Worm (Caenorhabditis elegans) whole organism, L4 larva: ENCODE data around the gene lsm-1.

ENCODE experiments used
- D1046.2 ChIP-seq: fragments of 200-800 bp; sonication (Bioruptor generic); IDR thresholded peaks from 2 replicates; pipeline ENCODE4 v1.3.6; 2022; ENCODE audit warnings: missing genetic modification characterization, missing compliant biosample characterization
- F10B5.3 ChIP-seq: sonication (generic microtip); optimal IDR thresholded peaks from 2 replicates; lab custom pipeline; 2016; ENCODE audit warnings: mild to moderate bottlenecking, missing genetic modification characterization, missing compliant biosample characterization
- R02D3.7 ChIP-seq: fragments of 150-350 bp; sonication (generic microtip); optimal IDR thresholded peaks from 3 replicates; lab custom pipeline; 2014; ENCODE audit warnings: missing biosample characterization, missing genetic modification characterization
- Y48G9A.11 ChIP-seq: fragments of 200-800 bp; sonication (Bioruptor generic); IDR thresholded peaks from 2 replicates; pipeline ENCODE4 v1.3.6; 2022; ENCODE audit warnings: missing genetic modification reagents, missing genetic modification characterization, missing compliant biosample characterization
- aha-1 ChIP-seq: fragments of 150-350 bp; peaks from one replicate; lab custom pipeline; 2014; ENCODE audit warnings: missing biosample characterization, missing genetic modification characterization
- ama-1 ChIP-seq: fragments of 150-350 bp; optimal IDR thresholded peaks from 2 replicates; lab custom pipeline; 2014; ENCODE audit warnings: inconsistent platforms, mixed read lengths
- ceh-44 ChIP-seq: fragments of 200-800 bp; sonication (Bioruptor generic); IDR thresholded peaks from 2 replicates; pipeline ENCODE4 v1.3.6; 2022; ENCODE audit warnings: missing genetic modification reagents, missing genetic modification characterization, missing compliant biosample characterization
- ceh-82 ChIP-seq: sonication (generic microtip); optimal IDR thresholded peaks from 2 replicates; lab custom pipeline; 2017; ENCODE audit warnings: missing biosample characterization, missing genetic modification characterization
- ces-1 ChIP-seq: fragments of 150-350 bp; sonication (generic microtip); optimal IDR thresholded peaks from 4 replicates; lab custom pipeline; 2014; ENCODE audit warnings: missing biosample characterization, missing genetic modification reagents, missing genetic modification characterization
- ctbp-1 ChIP-seq: fragments of 200-800 bp; sonication (Bioruptor generic); IDR thresholded peaks from 2 replicates; pipeline ENCODE4 v1.3.6; 2022; ENCODE audit warnings: missing genetic modification reagents, missing genetic modification characterization, missing compliant biosample characterization
- daf-16 ChIP-seq, 3 experiments: sonication (generic microtip); optimal IDR thresholded peaks; 2 replicates each; lab custom pipeline; 2016 to 2017; ENCODE audit warnings: missing genetic modification characterization in 3 of 3, missing genetic modification reagents in 3 of 3, mild to moderate bottlenecking in 2 of 3, missing compliant biosample characterization in 2 of 3, missing biosample characterization in 1 of 3, moderate library complexity in 1 of 3
- daf-19 ChIP-seq: fragments of 200-800 bp; sonication (Bioruptor generic); conservative IDR thresholded peaks from 2 replicates; pipeline ENCODE4 v1.3.6; 2022; ENCODE audit warnings: missing genetic modification characterization, missing compliant biosample characterization
- dmd-8 ChIP-seq: fragments of 200-800 bp; sonication (Bioruptor generic); IDR thresholded peaks from 2 replicates; pipeline ENCODE4 v1.3.6; 2022; ENCODE audit warnings: missing genetic modification characterization, missing compliant biosample characterization
- dpl-1 ChIP-seq: fragments of 150-350 bp; optimal IDR thresholded peaks from 2 replicates; lab custom pipeline; 2014; ENCODE audit warnings: missing biosample characterization, missing genetic modification reagents, missing genetic modification characterization
- hlh-11 ChIP-seq: fragments of 200-800 bp; sonication (Bioruptor generic); optimal IDR thresholded peaks from 2 replicates; lab custom pipeline; 2018; ENCODE audit warnings: mild to moderate bottlenecking, missing genetic modification characterization, missing compliant biosample characterization
- lin-13 ChIP-seq: fragments of 150-350 bp; optimal IDR thresholded peaks from 2 replicates; lab custom pipeline; 2014; ENCODE audit warnings: missing biosample characterization, missing genetic modification reagents, missing genetic modification characterization
- lin-38 ChIP-seq: fragments of 200-800 bp; sonication (Bioruptor generic); IDR thresholded peaks from 2 replicates; pipeline ENCODE4 v1.3.6; 2022; ENCODE audit warnings: missing genetic modification reagents, missing genetic modification characterization, missing compliant biosample characterization
- lir-3 ChIP-seq: sonication (generic microtip); optimal IDR thresholded peaks from 2 replicates; lab custom pipeline; 2016; ENCODE audit warnings: mild to moderate bottlenecking, missing genetic modification characterization, missing compliant biosample characterization
- lsy-2 ChIP-seq, 2 experiments: fragments of 150-350 bp in 1 of 2; sonication (generic microtip) in 1 of 2; optimal IDR thresholded peaks; 2 replicates each; lab custom pipeline; 2014 to 2017; ENCODE audit warnings: missing biosample characterization in 2 of 2, missing genetic modification characterization in 2 of 2
- madf-5 ChIP-seq, 2 experiments: fragments of 200-800 bp; sonication (Bioruptor generic); IDR thresholded peaks; 2 replicates each; pipeline ENCODE4 v1.3.6; 2022; ENCODE audit warnings: missing compliant biosample characterization in 2 of 2, missing genetic modification characterization in 2 of 2
- mdl-1 ChIP-seq, 2 experiments: fragments of 150-350 bp in 1 of 2; sonication (generic microtip) in 1 of 2; optimal IDR thresholded peaks; 2 replicates each; lab custom pipeline; 2014 to 2017; ENCODE audit warnings: missing biosample characterization in 2 of 2, missing genetic modification characterization in 2 of 2
- mep-1 ChIP-seq: fragments of 150-350 bp; sonication (generic microtip); optimal IDR thresholded peaks from 3 replicates; lab custom pipeline; 2014; ENCODE audit warnings: missing biosample characterization, missing genetic modification characterization
- mes-2 ChIP-seq: sonication (generic microtip); optimal IDR thresholded peaks from 2 replicates; lab custom pipeline; 2016; ENCODE audit warnings: missing genotype, mild to moderate bottlenecking, missing genetic modification characterization, missing compliant biosample characterization; ENCODE audit not compliant: poor library complexity, severe bottlenecking
- mxl-2 ChIP-seq: fragments of 200-800 bp; sonication (Bioruptor generic); conservative IDR thresholded peaks from 2 replicates; pipeline ENCODE4 v1.3.6; 2022; ENCODE audit warnings: missing genetic modification reagents, missing genetic modification characterization, missing compliant biosample characterization
- nhr-237 ChIP-seq: sonication (generic microtip); optimal IDR thresholded peaks from 2 replicates; lab custom pipeline; 2017; ENCODE audit warnings: missing biosample characterization, missing genetic modification characterization
- nhr-76 ChIP-seq: fragments of 150-350 bp; optimal IDR thresholded peaks from 2 replicates; lab custom pipeline; 2014; ENCODE audit warnings: missing biosample characterization, missing genetic modification characterization
- nhr-77 ChIP-seq: fragments of 150-350 bp; optimal IDR thresholded peaks from 2 replicates; lab custom pipeline; 2014; ENCODE audit warnings: missing biosample characterization, missing genetic modification characterization
- php-3 ChIP-seq: fragments of 200-800 bp; sonication (Bioruptor generic); IDR thresholded peaks from 2 replicates; pipeline ENCODE4 v1.3.6; 2022; ENCODE audit warnings: missing genetic modification reagents, missing genetic modification characterization, missing compliant biosample characterization
- pqm-1 ChIP-seq: sonication (generic microtip); optimal IDR thresholded peaks from 2 replicates; lab custom pipeline; 2017; ENCODE audit warnings: missing biosample characterization, missing genetic modification characterization
- saeg-2 ChIP-seq: fragments of 200-800 bp; sonication (Bioruptor generic); IDR thresholded peaks from 2 replicates; pipeline ENCODE4 v1.3.6; 2022; ENCODE audit warnings: missing genetic modification reagents, missing genetic modification characterization, missing compliant biosample characterization
- skn-1 ChIP-seq: fragments of 150-350 bp; optimal IDR thresholded peaks from 2 replicates; lab custom pipeline; 2014; ENCODE audit warnings: missing biosample characterization, missing genetic modification characterization
- snpc-1.2 ChIP-seq: fragments of 200-800 bp; sonication (Bioruptor generic); IDR thresholded peaks from 2 replicates; pipeline ENCODE4 v1.3.6; 2022; ENCODE audit warnings: missing genetic modification reagents, missing genetic modification characterization, missing compliant biosample characterization
- unc-130 ChIP-seq: sonication (generic microtip); optimal IDR thresholded peaks from 2 replicates; lab custom pipeline; 2016; ENCODE audit warnings: missing genetic modification reagents, missing genetic modification characterization, missing compliant biosample characterization
- unc-62 ChIP-seq, 3 experiments: fragments of 150-350 bp in 1 of 3; sonication (generic microtip); optimal IDR thresholded peaks in 2 of 3; peaks in 1 of 3; 1 replicate in 1 of 3; 2 replicates in 2 of 3; lab custom pipeline; 2014 to 2017; ENCODE audit warnings: missing biosample characterization in 3 of 3, missing genetic modification characterization in 3 of 3, missing genetic modification reagents in 3 of 3, missing genotype in 1 of 3
- zip-11 ChIP-seq: fragments of 200-800 bp; sonication (Bioruptor generic); IDR thresholded peaks from 2 replicates; pipeline ENCODE4 v1.3.6; 2022; ENCODE audit warnings: missing genetic modification characterization, missing compliant biosample characterization
- zip-2 ChIP-seq: fragments of 150-350 bp; optimal IDR thresholded peaks from 2 replicates; lab custom pipeline; 2014; ENCODE audit warnings: missing biosample characterization, missing genetic modification characterization

lsm-1 gene

DNA sequence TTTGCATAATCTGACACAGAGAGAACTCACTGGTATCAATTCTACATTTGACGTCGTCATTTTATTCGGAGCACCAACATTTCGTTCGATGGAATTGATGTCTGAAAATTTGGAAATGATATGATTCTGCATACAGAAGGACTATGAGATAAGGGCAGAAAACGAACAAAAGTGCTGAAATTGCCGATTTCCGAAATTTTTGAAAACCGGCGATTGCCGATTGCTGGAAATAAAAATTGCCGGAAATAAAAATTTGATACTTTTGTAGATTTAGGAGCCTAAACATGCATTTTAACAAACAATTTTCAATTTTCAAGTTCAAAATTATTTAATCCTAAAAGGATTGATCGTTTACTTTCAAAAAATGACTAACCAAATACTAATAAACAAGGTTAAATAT is 37.4 kb upstream of the lsm-1 start, which contains the start of gene unc-53:
TSS of gene unc-53 (minus strand) at position 101 of the 400 bp plus-strand sequence.
- TF ChIP-seq php-3 (GFP tag; lab: Robert Waterston, UW) (no peak), lin-13 (GFP tag; lab: Kevin White, UChicago) (no peak), R02D3.7 (no peak), F10B5.3 (tag; lab: Kevin White, UChicago) (no peak), D1046.2 (GFP tag; lab: Robert Waterston, UW) (no peak), nhr-76 (tag; lab: Kevin White, UChicago) (no peak), hlh-11 (tag; lab: Kevin White, UChicago) (no peak), ceh-44 (GFP tag; lab: Robert Waterston, UW) (no peak), zip-11 (GFP tag; lab: Robert Waterston, UW) (no peak), daf-16 (GFP tag; optimal IDR thresholded peaks at IDR 0.05; lab: Kevin White, UChicago) (no peak), daf-16 (tag; optimal IDR thresholded peaks at IDR 0.05; lab: Kevin White, UChicago) (no peak), mxl-2 (no peak), zip-2 (tag; lab: Kevin White, UChicago) (no peak), dpl-1 (GFP tag; lab: Kevin White, UChicago) (no peak), dmd-8 (GFP tag; lab: Robert Waterston, UW) (no peak), nhr-237 (tag; lab: Kevin White, UChicago) (no peak), ctbp-1 (GFP tag; lab: Robert Waterston, UW) (no peak), unc-130 (GFP tag; lab: Kevin White, UChicago) (no peak), lin-38 (GFP tag; lab: Robert Waterston, UW) (no peak)

DNA sequence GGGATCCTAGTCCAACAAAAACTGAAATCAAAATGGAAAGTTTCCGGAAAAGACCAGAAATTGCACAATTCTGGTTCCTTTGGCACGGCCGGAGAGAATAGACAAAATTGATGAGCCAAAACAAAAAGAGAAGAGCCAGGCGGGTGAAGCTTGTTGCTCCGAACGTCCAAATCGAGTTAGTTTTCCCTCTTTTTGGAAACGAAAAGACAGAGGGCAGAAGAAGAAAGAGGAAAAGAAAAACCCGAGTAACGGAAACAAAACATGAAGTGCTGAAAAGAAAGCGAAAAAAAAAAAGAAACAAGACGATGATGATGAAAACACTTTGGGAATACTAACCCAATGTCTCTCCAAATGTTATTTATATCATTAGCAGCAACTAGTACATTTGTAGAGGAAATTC is 35.2 kb upstream of the lsm-1 start:
- peak; percentile 62 for TF ChIP-seq ces-1 (GFP tag; lab: Kevin White, UChicago)
- no peak for TF ChIP-seq ceh-82

DNA sequence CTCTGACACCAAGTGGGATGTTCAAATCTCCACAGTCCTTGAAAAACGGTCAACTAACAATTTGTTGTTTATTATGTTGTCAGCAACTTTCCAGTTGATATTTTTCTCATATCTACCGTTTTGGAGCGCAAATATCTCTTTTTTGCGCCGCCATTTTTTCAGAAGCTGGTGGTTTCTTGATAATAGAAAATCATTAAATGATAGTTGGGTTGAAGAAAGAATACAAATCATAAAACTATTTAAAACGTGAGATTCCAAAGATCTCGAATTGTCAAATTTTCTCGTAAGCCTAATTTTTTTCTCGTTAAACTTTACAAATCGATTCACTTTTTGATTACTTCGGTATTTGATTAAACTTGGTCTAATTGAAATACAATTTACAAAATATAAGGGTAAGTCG is 34.3 kb upstream of the lsm-1 start, which contains the start of gene rpl-42:
TSS of gene rpl-42 (plus strand) at position 301 of the 400 bp plus-strand sequence.
- no peak for TF ChIP-seq mep-1
- TF ChIP-seq daf-19 (GFP tag; lab: Robert Waterston, UW) = no peak
- no peak for TF ChIP-seq nhr-77 (tag; lab: Kevin White, UChicago)
- no peak for TF ChIP-seq mxl-2
- TF ChIP-seq daf-16 (GFP tag; optimal IDR thresholded peaks at IDR 0.05; lab: Kevin White, UChicago) = no peak
- TF ChIP-seq daf-16 (tag; optimal IDR thresholded peaks at IDR 0.05; lab: Kevin White, UChicago) = no peak
- TF ChIP-seq ces-1 (GFP tag; lab: Kevin White, UChicago) = no peak
- no peak for TF ChIP-seq mes-2 (tag; lab: Kevin White, UChicago)
- TF ChIP-seq unc-62 (GFP tag; optimal IDR thresholded peaks at IDR 0.05 in 1 of 2; lab: Kevin White, UChicago) = no peak
- TF ChIP-seq unc-62 (tag; optimal IDR thresholded peaks at IDR 0.05; lab: Kevin White, UChicago) = no peak
- TF ChIP-seq nhr-76 (tag; lab: Kevin White, UChicago) = no peak
- TF ChIP-seq mdl-1 (tag; optimal IDR thresholded peaks at IDR 0.05; lab: Kevin White, UChicago) = no peak
- TF ChIP-seq lin-38 (GFP tag; lab: Robert Waterston, UW) = no peak
- TF ChIP-seq R02D3.7 = no peak
- TF ChIP-seq madf-5 (GFP tag; IDR thresholded peaks at IDR 0.05; lab: Robert Waterston, UW) = no peak
- no peak for TF ChIP-seq pqm-1 (tag; lab: Kevin White, UChicago)
- TF ChIP-seq lir-3 (tag; lab: Kevin White, UChicago) = no peak
- no peak for TF ChIP-seq nhr-237 (tag; lab: Kevin White, UChicago)

DNA sequence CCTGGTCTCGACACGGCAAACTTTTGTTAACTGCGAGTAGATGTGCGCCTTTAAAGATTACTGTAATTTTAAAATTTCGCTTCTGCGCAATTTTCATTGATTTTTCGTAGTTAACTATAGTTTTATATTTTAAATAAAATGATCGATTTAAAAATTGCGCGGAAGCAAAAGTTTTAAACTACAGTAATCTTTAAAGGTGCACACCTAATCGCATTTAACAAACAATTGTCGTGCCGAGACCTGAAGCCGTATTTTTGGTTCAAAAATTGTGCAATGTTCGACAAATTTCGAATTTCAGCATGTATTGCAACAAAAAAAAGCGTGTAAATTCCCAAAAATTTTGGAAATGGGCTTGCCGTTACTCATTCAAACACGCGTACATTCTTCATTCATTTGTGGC is 32.3 kb upstream of the lsm-1 start:
- TF ChIP-seq aha-1 (tag; lab: Kevin White, UChicago) (peak; percentile 15), unc-62 (GFP tag; optimal IDR thresholded peaks at IDR 0.05 in 1 of 2; lab: Kevin White, UChicago) (peak in 1 of 2 experiments; percentile 26), unc-62 (tag; optimal IDR thresholded peaks at IDR 0.05; lab: Kevin White, UChicago) (no peak), saeg-2 (no peak)

DNA sequence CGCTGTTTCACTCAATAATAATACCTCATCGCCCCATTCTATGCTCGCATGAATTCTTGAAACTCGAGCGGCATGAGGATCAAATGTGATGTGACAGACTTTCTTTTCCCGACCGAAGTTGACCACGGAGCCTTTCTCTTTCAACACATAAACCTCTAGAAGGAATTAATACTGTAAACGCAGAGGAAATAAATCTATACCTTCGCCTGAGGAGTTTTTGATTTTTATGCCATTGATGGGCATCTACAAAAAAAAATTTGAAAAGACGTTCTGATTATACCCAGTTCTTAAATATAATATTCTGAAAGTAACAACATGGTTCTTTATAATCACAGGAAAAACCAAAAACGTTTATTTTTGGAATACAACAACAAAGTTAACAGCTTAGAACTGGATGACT is 30.5 kb upstream of the lsm-1 start, which contains the start of gene nbs-1:
TSS of gene nbs-1 (minus strand) at position 246 of the 400 bp plus-strand sequence.
- TF ChIP-seq lin-38 (GFP tag; lab: Robert Waterston, UW) (peak; percentile 49; the same call in 1 of the 2 replicates), snpc-1.2 (GFP tag; lab: Robert Waterston, UW) (peak; percentile 54; the same call in 1 of the 2 replicates), ama-1 (lab: Kevin White, UChicago) (peak; percentile 14), Y48G9A.11 (GFP tag; lab: Robert Waterston, UW) (0 out of 2 replicates have a peak, but pooled peaks have one; percentile 38), lin-13 (GFP tag; lab: Kevin White, UChicago) (no peak), lsy-2 (tag; optimal IDR thresholded peaks at IDR 0.05; lab: Kevin White, UChicago) (peak in 1 of 2 experiments; percentile 29), skn-1 (tag; lab: Kevin White, UChicago) (no peak), nhr-237 (tag; lab: Kevin White, UChicago) (no peak), mes-2 (tag; lab: Kevin White, UChicago) (peak; percentile 21)
